Worm (Caenorhabditis elegans): ENCODE results near the gene fbxb-16.
"Not testable (repeated sequence)": the region's sequence is repeated elsewhere in the genome, so short reads cannot be mapped to it uniquely, and the experiment has no call there.

DNA sequence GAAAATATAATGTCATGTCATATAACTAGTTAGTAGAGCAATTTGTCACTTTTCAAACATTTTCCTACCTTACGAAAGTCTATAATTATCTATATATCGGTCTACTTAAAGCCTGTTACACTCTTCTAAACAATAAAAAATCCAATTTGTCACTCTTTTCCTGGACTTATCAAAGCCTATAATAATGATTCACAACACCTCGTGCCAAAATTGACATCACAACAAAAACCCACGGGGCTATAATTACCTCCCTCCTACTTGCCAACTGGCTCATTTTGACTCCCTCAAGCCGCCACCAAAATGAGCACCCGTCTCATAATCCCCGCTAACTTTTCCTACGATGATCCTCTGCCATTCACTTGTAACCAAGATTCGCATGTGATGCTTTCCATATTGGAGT is 15.3 kb downstream of the fbxb-16 start, which contains the start of gene srg-20:
- TF ChIP-seq pros-1 (tag; optimal IDR thresholded peaks at IDR 0.05); eyg-1 (tag; optimal IDR thresholded peaks at IDR 0.05); K09A11.1 (tag; optimal IDR thresholded peaks at IDR 0.05; ENCODE audit: insufficient read depth); nhr-11 (tag; optimal IDR thresholded peaks at IDR 0.05); pha-4 (tag; optimal IDR thresholded peaks at IDR 0.05); ceh-6 (GFP tag; optimal IDR thresholded peaks at IDR 0.05); dmd-4 (tag; optimal IDR thresholded peaks at IDR 0.05; ENCODE audit: borderline replicate concordance); pqm-1 (tag; optimal IDR thresholded peaks at IDR 0.05): not testable (repeated sequence)
